Worm (Caenorhabditis elegans): ENCODE measurements around the gene bir-1.

ce11 chrV:11624954-11625353, 19.3 kb upstream of the bir-1 start:
- no peak for TF ChIP-seq B0310.2 (tag; optimal IDR thresholded peaks at IDR 0.05)
- TF ChIP-seq hnd-1 (tag; optimal IDR thresholded peaks at IDR 0.05) = no peak
- no peak for TF ChIP-seq tbx-37 (GFP tag; conservative IDR thresholded peaks at IDR 0.05)
- no peak for TF ChIP-seq scrt-1 (GFP tag; IDR thresholded peaks at IDR 0.05)
- no peak for TF ChIP-seq ama-1 (optimal IDR thresholded peaks at IDR 0.05)
- no peak for TF ChIP-seq ets-7 (tag; optimal IDR thresholded peaks at IDR 0.05)
- no peak for TF ChIP-seq flt-1 (GFP tag; IDR thresholded peaks at IDR 0.05)
- no peak for TF ChIP-seq F13C5.2 (tag; optimal IDR thresholded peaks at IDR 0.05)
- no peak for TF ChIP-seq hmbx-1 (tag; optimal IDR thresholded peaks at IDR 0.05)
